Fruit fly (Drosophila melanogaster): ENCODE results near the gene Synd.
A peak's percentile ranks its signal among the peaks of the same experiment; 100 is the strongest.

DNA sequence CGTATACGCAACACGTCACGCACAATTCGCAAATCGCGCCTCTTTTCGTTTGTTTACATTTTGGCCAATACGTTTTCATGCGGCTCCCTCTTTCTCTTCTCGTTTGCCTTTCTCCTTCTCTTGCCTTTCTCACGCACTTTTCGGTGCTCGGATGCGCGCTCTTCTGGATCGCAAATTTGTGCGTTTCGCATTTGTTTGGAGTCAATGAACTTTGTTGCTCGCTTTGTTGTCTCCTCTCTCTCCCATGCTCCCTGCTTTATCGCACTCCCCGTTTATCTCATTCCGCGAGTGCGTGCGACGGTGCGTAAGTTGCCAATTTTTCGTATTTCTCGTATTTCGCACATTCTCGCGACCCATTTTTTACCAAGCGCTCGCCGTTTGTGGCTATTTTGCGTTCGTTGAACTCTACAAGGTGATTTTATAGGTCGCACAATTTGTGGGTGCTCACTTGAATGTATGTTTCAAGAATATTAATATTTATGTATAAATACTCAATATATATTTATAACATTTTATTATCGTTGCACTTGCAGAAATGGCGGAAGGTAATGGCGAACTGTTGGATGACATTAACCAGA, 41.3 kb upstream of the Synd start:
- TF ChIP-seq CG32121 (GFP tag; IDR thresholded peaks at IDR 0.05) (no peak), Snoo (tag; optimal IDR thresholded peaks at IDR 0.05) (no peak), Pif1A (GFP tag; optimal IDR thresholded peaks at IDR 0.05) (no peak), CG12605 (GFP tag; IDR thresholded peaks at IDR 0.05) (no peak), CG4496 (GFP tag; IDR thresholded peaks at IDR 0.05) (0 out of 3 replicates have a peak, but pooled peaks have one; percentile 25), CG17806 (tag; optimal IDR thresholded peaks at IDR 0.05) (no peak), EcR (GFP tag; optimal IDR thresholded peaks at IDR 0.05) (peak; percentile 90), CG34367 (tag; optimal IDR thresholded peaks at IDR 0.05) (no peak)

Data from whole organism, pupa.